Worm (Caenorhabditis elegans): ENCODE data around the gene F10C2.5.

F10C2.5 gene

ce11 chrV:12045132-12045531 lies at the start of gene F10C2.5:
F10C2.5 (plus strand) TSS chrV:12045432.
- TF ChIP-seq lin-29 (GFP tag; IDR thresholded peaks at IDR 0.05) (no peak), snpc-4 (tag; optimal IDR thresholded peaks at IDR 0.05) (no peak), mxl-2 (GFP tag; conservative IDR thresholded peaks at IDR 0.05) (no peak), duxl-1 (tag; optimal IDR thresholded peaks at IDR 0.05; ENCODE audit: poor library complexity) (no peak), unc-62 (GFP tag; optimal IDR thresholded peaks at IDR 0.05 in 1 of 2) (no peak), unc-62 (tag; optimal IDR thresholded peaks at IDR 0.05) (no peak), dve-1 (tag; optimal IDR thresholded peaks at IDR 0.05; ENCODE audit: insufficient read depth) (no peak), Y105C5A.15 (GFP tag; IDR thresholded peaks at IDR 0.05) (no peak), tra-1 (GFP tag; IDR thresholded peaks at IDR 0.05) (no peak), nhr-11 (tag; optimal IDR thresholded peaks at IDR 0.05) (no peak), zag-1 (tag; optimal IDR thresholded peaks at IDR 0.05) (no peak), dpl-1 (GFP tag; optimal IDR thresholded peaks at IDR 0.05) (no peak), zfp-3 (GFP tag; conservative IDR thresholded peaks at IDR 0.05) (no peak), fos-1 (tag; optimal IDR thresholded peaks at IDR 0.05) (no peak), sdz-12 (GFP tag; optimal IDR thresholded peaks at IDR 0.05) (no peak), lim-7 (GFP tag; IDR thresholded peaks at IDR 0.05) (no peak)

- TF ChIP-seq nhr-10 (tag; optimal IDR thresholded peaks at IDR 0.05) = no peak
- no peak for TF ChIP-seq tra-1 (GFP tag; IDR thresholded peaks at IDR 0.05)
- TF ChIP-seq nhr-111 (GFP tag; optimal IDR thresholded peaks at IDR 0.05) = no peak
- no peak for TF ChIP-seq lin-29 (GFP tag; IDR thresholded peaks at IDR 0.05)
- no peak for TF ChIP-seq madf-5 (GFP tag; IDR thresholded peaks at IDR 0.05)
- TF ChIP-seq arid-1 (GFP tag; conservative IDR thresholded peaks at IDR 0.05) = no peak
- no peak for TF ChIP-seq ceh-82 (tag; optimal IDR thresholded peaks at IDR 0.05)
- TF ChIP-seq pqm-1 (tag; optimal IDR thresholded peaks at IDR 0.05) = no peak
- no peak for TF ChIP-seq snpc-4 (tag; optimal IDR thresholded peaks at IDR 0.05)
- no peak for TF ChIP-seq ama-1 (optimal IDR thresholded peaks at IDR 0.05)
- no peak for TF ChIP-seq spr-3 (GFP tag; optimal IDR thresholded peaks at IDR 0.05)
- TF ChIP-seq dmd-9 (GFP tag; IDR thresholded peaks at IDR 0.05) = no peak
- no peak for TF ChIP-seq rbr-2 (tag; optimal IDR thresholded peaks at IDR 0.05)
- TF ChIP-seq unc-39 (tag; optimal IDR thresholded peaks at IDR 0.05) = no peak
- TF ChIP-seq dmd-6 (GFP tag; IDR thresholded peaks at IDR 0.05) = no peak
- TF ChIP-seq cey-2 (tag; optimal IDR thresholded peaks at IDR 0.05; ENCODE audit: borderline replicate concordance, insufficient read depth) = no peak
- no peak for TF ChIP-seq R02D3.7 (tag; optimal IDR thresholded peaks at IDR 0.05)
- TF ChIP-seq daf-19 (GFP tag; conservative IDR thresholded peaks at IDR 0.05) = no peak
- no peak for TF ChIP-seq ZK337.2 (GFP tag; IDR thresholded peaks at IDR 0.05)
These were observed 49.4 kb upstream of the F10C2.5 start, which contains the start of gene C52E4.12 for ce11 chrV:11995862-11996261. C52E4.12 (plus strand) TSS chrV:11996162.

- TF ChIP-seq daf-16 (GFP tag; optimal IDR thresholded peaks at IDR 0.05) = no peak
- no peak for TF ChIP-seq daf-16 (tag; optimal IDR thresholded peaks at IDR 0.05)
- peak; percentile 66 for TF ChIP-seq aha-1 (tag)
- no peak for TF ChIP-seq tag-97 (GFP tag; IDR thresholded peaks at IDR 0.05)
- no peak for TF ChIP-seq mdt-29 (GFP tag; IDR thresholded peaks at IDR 0.05)
- no peak for TF ChIP-seq ZK337.2 (GFP tag; IDR thresholded peaks at IDR 0.05)
These were observed 47.8 kb upstream of the F10C2.5 start for ce11 chrV:11997403-11997802.

ce11 chrV:12001747-12002456 lies 43.3 kb upstream of the F10C2.5 start, which contains the start of gene gcy-33:
gcy-33 (minus strand) TSS chrV:12001797.
- TF ChIP-seq gei-8 (GFP tag; optimal IDR thresholded peaks at IDR 0.05) (peak; percentile 92), lin-13 (GFP tag; optimal IDR thresholded peaks at IDR 0.05) (peak; percentile 66), nhr-11 (tag; optimal IDR thresholded peaks at IDR 0.05) (peak; percentile 2), unc-130 (GFP tag; optimal IDR thresholded peaks at IDR 0.05) (peak; percentile 63), arid-1 (GFP tag; conservative IDR thresholded peaks at IDR 0.05) (peak; percentile 87), zag-1 (tag; optimal IDR thresholded peaks at IDR 0.05) (no peak), aha-1 (tag) (peak; percentile 98), daf-16 (GFP tag; optimal IDR thresholded peaks at IDR 0.05) (peak; percentile 29 to 88), daf-16 (tag; optimal IDR thresholded peaks at IDR 0.05) (peak; percentile 92), daf-8 (GFP tag; IDR thresholded peaks at IDR 0.05) (no peak), ceh-82 (tag; optimal IDR thresholded peaks at IDR 0.05) (no peak), attf-4 (tag; optimal IDR thresholded peaks at IDR 0.05) (no peak), ceh-28 (tag; optimal IDR thresholded peaks at IDR 0.05) (no peak), mdl-1 (tag; optimal IDR thresholded peaks at IDR 0.05) (peak; percentile 44 to 79), mxl-3 (GFP tag; optimal IDR thresholded peaks at IDR 0.05) (peak; percentile 62), fos-1 (tag; optimal IDR thresholded peaks at IDR 0.05) (no peak), lim-7 (GFP tag; IDR thresholded peaks at IDR 0.05) (peak; percentile 93), ZK546.5 (tag; optimal IDR thresholded peaks at IDR 0.05) (no peak), saeg-2 (GFP tag; IDR thresholded peaks at IDR 0.05) (peak; percentile 72; the same call in 1 of the 2 replicates)
